Fruit fly (Drosophila melanogaster): Measurements from ENCODE around the gene CG12278.

DNA sequence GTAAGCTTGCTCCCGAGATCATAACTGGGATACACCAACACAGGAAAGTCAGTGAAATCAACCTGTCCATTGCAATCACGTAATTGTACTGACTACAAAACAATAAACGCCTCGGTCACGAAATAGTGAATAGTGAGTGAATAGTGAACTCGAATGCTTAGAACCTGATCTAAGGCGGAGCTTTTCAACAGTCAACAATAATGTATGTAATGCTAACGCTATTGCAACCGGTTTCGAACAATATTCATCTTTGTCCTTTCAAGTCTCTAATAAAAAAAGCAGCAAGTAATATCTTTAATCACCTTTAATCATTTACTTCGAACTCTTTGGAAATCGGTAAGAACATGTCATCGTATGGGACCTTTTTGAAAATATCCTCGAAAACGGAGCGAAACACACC is 1.9 kb downstream of the CG12278 start, which contains the start of gene CG31189:
- TF ChIP-seq CG7786 (GFP tag; optimal IDR thresholded peaks at IDR 0.05) (no peak), ab (GFP tag; optimal IDR thresholded peaks at IDR 0.05) (no peak), Mad (GFP tag; optimal IDR thresholded peaks at IDR 0.05) (no peak), CG9437 (GFP tag; optimal IDR thresholded peaks at IDR 0.05) (no peak), CG2116 (GFP tag; optimal IDR thresholded peaks at IDR 0.05) (no peak)
